Worm (Caenorhabditis elegans): ENCODE results near the gene nlp-81.

DNA sequence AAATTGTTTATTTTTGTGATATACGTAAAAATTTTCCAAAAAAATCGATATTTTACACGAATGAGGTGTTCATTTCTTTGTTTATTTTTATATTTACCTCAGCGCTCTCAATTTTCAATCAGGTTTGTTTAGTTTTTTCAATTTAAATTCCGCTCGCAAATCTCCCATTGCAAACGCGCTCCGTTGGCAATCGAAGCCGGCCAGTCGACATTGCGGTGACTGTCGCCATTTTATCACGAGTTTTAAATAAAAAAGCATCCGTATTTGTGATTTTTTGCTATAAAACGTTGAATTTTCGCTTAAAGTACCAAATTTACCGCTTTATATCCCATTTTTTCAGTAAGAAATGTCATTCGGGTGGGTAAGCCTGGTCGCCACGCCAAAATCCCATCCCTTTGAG lies 37.5 kb upstream of the nlp-81 start, which contains the start of gene slmp-1:
- no peak for TF ChIP-seq ceh-82 (tag; optimal IDR thresholded peaks at IDR 0.05)
- TF ChIP-seq peb-1 (tag; optimal IDR thresholded peaks at IDR 0.05), result no peak
- no peak for TF ChIP-seq nhr-23 (tag; optimal IDR thresholded peaks at IDR 0.05)
- TF ChIP-seq unc-62 (GFP tag; optimal IDR thresholded peaks at IDR 0.05), result no peak
- TF ChIP-seq nhr-12 (tag; optimal IDR thresholded peaks at IDR 0.05), result no peak
- TF ChIP-seq ama-1 (optimal IDR thresholded peaks at IDR 0.05), result no peak
- peak; percentile 61 for TF ChIP-seq unc-55 (GFP tag; optimal IDR thresholded peaks at IDR 0.05)
- TF ChIP-seq elt-1 (tag; optimal IDR thresholded peaks at IDR 0.05), result no peak
- TF ChIP-seq egl-27 (tag; optimal IDR thresholded peaks at IDR 0.05), result no peak
- peak in 1 of 2 experiments; percentile 71 for TF ChIP-seq lsy-2 (tag; optimal IDR thresholded peaks at IDR 0.05)
- no peak for TF ChIP-seq elt-3 (tag; optimal IDR thresholded peaks at IDR 0.05)
- no peak for TF ChIP-seq ceh-16 (tag; optimal IDR thresholded peaks at IDR 0.05)
- TF ChIP-seq nhr-10 (tag; optimal IDR thresholded peaks at IDR 0.05), result no peak

Data from whole organism, L2 larva.